Worm (Caenorhabditis elegans): ENCODE results near the gene C06C6.7.

Gene C06C6.7

DNA sequence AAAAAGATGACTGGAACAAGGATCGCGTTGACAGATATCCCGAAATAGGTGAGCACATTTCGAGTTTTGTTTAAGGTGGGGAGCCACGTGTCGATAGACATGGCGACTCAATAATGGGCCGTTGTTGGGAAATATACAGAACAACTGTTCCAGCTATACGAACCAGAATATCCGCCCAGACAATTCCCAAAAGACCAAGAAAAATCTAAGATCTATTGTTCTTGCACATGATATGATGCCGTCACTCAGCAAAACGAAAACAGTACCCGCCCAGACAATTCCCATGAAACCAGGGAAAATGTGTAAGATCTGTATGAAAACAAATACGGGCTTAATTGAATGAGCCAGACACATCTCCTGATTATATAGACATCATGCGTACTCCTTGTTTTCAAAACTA, 15.6 kb downstream of the C06C6.7 start, which contains the start of gene str-231:
Gene str-231, minus strand, starts transcription at position 101 of the 400 bp plus-strand sequence.
- TF ChIP-seq hlh-26 (GFP tag; conservative IDR thresholded peaks at IDR 0.05) = no peak
- TF ChIP-seq sdz-38 (tag; optimal IDR thresholded peaks at IDR 0.05) = no peak
- TF ChIP-seq bed-1 (GFP tag; IDR thresholded peaks at IDR 0.05) = no peak
- TF ChIP-seq ekl-4 (GFP tag; IDR thresholded peaks at IDR 0.05) = no peak
- no peak for TF ChIP-seq madf-6 (GFP tag; IDR thresholded peaks at IDR 0.05)
- no peak for TF ChIP-seq hrde-1 (tag; optimal IDR thresholded peaks at IDR 0.05; ENCODE audit: borderline replicate concordance)

ce11 chrV:16009564-16009963, 17.6 kb downstream of the C06C6.7 start, which contains the start of gene str-233:
str-233 (minus strand) TSS chrV:16009664.
- no peak for TF ChIP-seq let-526 (GFP tag; IDR thresholded peaks at IDR 0.05)
- no peak for TF ChIP-seq mes-4 (tag; optimal IDR thresholded peaks at IDR 0.05)
- TF ChIP-seq K11D2.4 (GFP tag; IDR thresholded peaks at IDR 0.05) = no peak
- TF ChIP-seq mxl-1 (tag; optimal IDR thresholded peaks at IDR 0.05) = no peak
- TF ChIP-seq ZK185.1 (tag; optimal IDR thresholded peaks at IDR 0.05; ENCODE audit: poor library complexity, severe bottlenecking) = no peak
- TF ChIP-seq F49E8.2 (tag; optimal IDR thresholded peaks at IDR 0.05; ENCODE audit: insufficient read depth) = no peak
- TF ChIP-seq attf-3 (GFP tag; conservative IDR thresholded peaks at IDR 0.05) = no peak
- TF ChIP-seq attf-6 (GFP tag; IDR thresholded peaks at IDR 0.05) = no peak
- no peak for TF ChIP-seq unc-130 (GFP tag; optimal IDR thresholded peaks at IDR 0.05)
- no peak for TF ChIP-seq rcor-1 (GFP tag; IDR thresholded peaks at IDR 0.05)
- no peak for TF ChIP-seq rec-8 (tag; optimal IDR thresholded peaks at IDR 0.05)
- no peak for TF ChIP-seq pha-4 (tag; optimal IDR thresholded peaks at IDR 0.05)
- no peak for TF ChIP-seq chd-7 (tag; optimal IDR thresholded peaks at IDR 0.05)
- no peak for TF ChIP-seq cebp-1 (GFP tag; IDR thresholded peaks at IDR 0.05)
- no peak for TF ChIP-seq cebp-1 (tag; optimal IDR thresholded peaks at IDR 0.05)
- TF ChIP-seq mcd-1 (GFP tag; IDR thresholded peaks at IDR 0.05) = no peak
- TF ChIP-seq K12H6.12 (tag; optimal IDR thresholded peaks at IDR 0.05) = no peak
- TF ChIP-seq ztf-28 (GFP tag; IDR thresholded peaks at IDR 0.05) = no peak
- TF ChIP-seq bed-1 (GFP tag; IDR thresholded peaks at IDR 0.05) = no peak

DNA sequence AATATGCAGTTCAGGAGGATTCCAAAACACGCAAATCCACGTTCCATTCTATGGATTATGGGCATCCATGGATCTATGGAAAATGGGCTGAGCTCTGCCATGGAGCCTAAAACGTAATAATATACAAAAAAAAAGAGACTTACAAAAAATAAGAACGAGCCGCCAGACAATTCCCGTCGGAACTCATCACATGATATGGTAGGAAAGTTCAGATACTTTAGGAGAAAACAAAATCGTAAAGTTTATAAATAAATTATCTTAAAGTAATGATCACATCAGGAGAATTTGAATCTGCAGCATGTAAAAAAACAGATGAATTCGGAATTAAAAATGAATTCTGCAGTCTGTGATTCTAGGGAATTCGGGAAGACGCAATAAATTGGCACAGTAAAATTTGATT, 23.7 kb downstream of the C06C6.7 start, which contains the start of gene str-232:
Gene str-232, minus strand, starts transcription at position 101 of the 400 bp plus-strand sequence.
- TF ChIP-seq mcd-1 (GFP tag; IDR thresholded peaks at IDR 0.05) (no peak), lin-35 (GFP tag; optimal IDR thresholded peaks at IDR 0.05) (no peak), efl-1 (GFP tag; optimal IDR thresholded peaks at IDR 0.05) (no peak), mes-4 (tag; optimal IDR thresholded peaks at IDR 0.05) (no peak), T26A5.8 (tag; optimal IDR thresholded peaks at IDR 0.05) (no peak), die-1 (tag; optimal IDR thresholded peaks at IDR 0.05) (no peak), egrh-3 (GFP tag; IDR thresholded peaks at IDR 0.05) (no peak), F10E7.11 (tag; optimal IDR thresholded peaks at IDR 0.05) (no peak), ceh-79 (tag; optimal IDR thresholded peaks at IDR 0.05) (no peak), ztf-25 (GFP tag; IDR thresholded peaks at IDR 0.05) (no peak), egl-44 (GFP tag; IDR thresholded peaks at IDR 0.05) (no peak), lsl-1 (GFP tag; optimal IDR thresholded peaks at IDR 0.05) (no peak), unc-62 (GFP tag; optimal IDR thresholded peaks at IDR 0.05) (no peak), ceh-27 (GFP tag; optimal IDR thresholded peaks at IDR 0.05) (no peak), rcor-1 (GFP tag; IDR thresholded peaks at IDR 0.05) (no peak), zfh-2 (GFP tag; conservative IDR thresholded peaks at IDR 0.05) (no peak), zim-3 (tag; optimal IDR thresholded peaks at IDR 0.05) (no peak), ceh-100 (GFP tag; IDR thresholded peaks at IDR 0.05) (no peak)

All from whole organism, young adult.